Fruit fly (Drosophila melanogaster): ENCODE measurements around the gene CG8043.

CG8043 gene

DNA sequence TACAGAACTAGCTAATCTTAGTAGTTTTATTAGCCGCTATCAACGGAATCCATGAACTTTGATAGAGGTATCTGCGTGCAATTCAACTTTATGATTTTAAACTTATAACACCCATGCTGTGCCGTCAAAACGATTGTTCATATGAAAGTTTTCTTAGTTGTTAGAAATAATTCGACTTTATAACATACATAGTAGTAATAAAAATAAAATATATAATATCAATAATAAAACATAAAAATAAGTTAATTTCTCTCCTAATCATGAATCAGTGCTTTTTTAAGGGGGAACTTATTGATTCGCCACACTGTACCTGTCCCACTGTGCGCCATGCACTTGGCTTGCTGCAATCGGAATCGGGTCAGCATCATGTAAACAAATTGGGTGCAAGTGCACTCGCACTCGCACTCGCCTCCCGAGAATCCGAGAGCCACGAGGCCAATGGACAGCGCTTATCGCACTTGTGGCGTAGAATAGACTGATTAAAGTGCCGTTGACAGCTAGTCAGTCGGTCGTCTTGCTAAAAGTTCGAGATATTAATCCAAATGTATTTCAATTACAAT is 35.3 kb downstream of the CG8043 start (continued):
- TF ChIP-seq CG12071 (GFP tag; optimal IDR thresholded peaks at IDR 0.05), result no peak
- no peak for TF ChIP-seq Pdp1 (GFP tag; optimal IDR thresholded peaks at IDR 0.05)
- no peak for TF ChIP-seq Hmr (GFP tag; optimal IDR thresholded peaks at IDR 0.05)
- no peak for TF ChIP-seq Myb (GFP tag; optimal IDR thresholded peaks at IDR 0.05)
- peak; percentile 37; the same call in 1 of the 3 replicates for TF ChIP-seq row (GFP tag; IDR thresholded peaks at IDR 0.05)
- no peak for TF ChIP-seq E2f2 (GFP tag; IDR thresholded peaks at IDR 0.05)
- TF ChIP-seq zen2 (GFP tag; IDR thresholded peaks at IDR 0.05; ENCODE audit: partially characterized antibody), result no peak
- TF ChIP-seq HmgD (GFP tag; optimal IDR thresholded peaks at IDR 0.05), result no peak
- TF ChIP-seq CG9876 (GFP tag; optimal IDR thresholded peaks at IDR 0.05), result no peak
- no peak for TF ChIP-seq CG2116 (GFP tag; optimal IDR thresholded peaks at IDR 0.05)
- no peak for TF ChIP-seq gce (GFP tag; IDR thresholded peaks at IDR 0.05)
- TF ChIP-seq her (GFP tag; optimal IDR thresholded peaks at IDR 0.05), result no peak
- no peak for TF ChIP-seq inv (GFP tag; IDR thresholded peaks at IDR 0.05; ENCODE audit: partially characterized antibody)
- TF ChIP-seq CG16863 (GFP tag; optimal IDR thresholded peaks at IDR 0.05), result no peak
- peak; percentile 29 for TF ChIP-seq nmo (GFP tag; optimal IDR thresholded peaks at IDR 0.05)
- no peak for TF ChIP-seq CTCF (GFP tag; optimal IDR thresholded peaks at IDR 0.05)
- TF ChIP-seq corto (GFP tag; optimal IDR thresholded peaks at IDR 0.05), result no peak
- no peak for TF ChIP-seq grn (GFP tag; optimal IDR thresholded peaks at IDR 0.05)
- no peak for TF ChIP-seq CG16815 (GFP tag; optimal IDR thresholded peaks at IDR 0.05)
- peak in 1 of 2 experiments; percentile 86 for TF ChIP-seq Hr78 (GFP tag; optimal IDR thresholded peaks at IDR 0.05)
- no peak for TF ChIP-seq CG8924 (tag; optimal IDR thresholded peaks at IDR 0.05)
- TF ChIP-seq ara (GFP tag; IDR thresholded peaks at IDR 0.05), result no peak
- TF ChIP-seq CG30403 (GFP tag; optimal IDR thresholded peaks at IDR 0.05), result no peak
- TF ChIP-seq CG17328 (GFP tag; IDR thresholded peaks at IDR 0.05), result peak; percentile 7; the same call in 1 of the 2 replicates
- no peak for TF ChIP-seq GATAe (GFP tag; conservative IDR thresholded peaks at IDR 0.05)
- TF ChIP-seq CG6689 (GFP tag; IDR thresholded peaks at IDR 0.05), result no peak
- no peak for TF ChIP-seq lbe (GFP tag; optimal IDR thresholded peaks at IDR 0.05)
- no peak for TF ChIP-seq tin (GFP tag; optimal IDR thresholded peaks at IDR 0.05)
- no peak for TF ChIP-seq CG1024 (GFP tag; IDR thresholded peaks at IDR 0.05)
- peak; percentile 11 for TF ChIP-seq sug (tag; optimal IDR thresholded peaks at IDR 0.05)
- 0 out of 2 replicates have a peak, but pooled peaks have one; percentile 28 for TF ChIP-seq CG10959 (GFP tag; IDR thresholded peaks at IDR 0.05)
- no peak for TF ChIP-seq CG14014 (GFP tag; IDR thresholded peaks at IDR 0.05)
- TF ChIP-seq fru (optimal IDR thresholded peaks at IDR 0.05), result no peak
- no peak for TF ChIP-seq wdn (GFP tag; IDR thresholded peaks at IDR 0.05)
- no peak for TF ChIP-seq CG31224 (GFP tag; IDR thresholded peaks at IDR 0.05)
- TF ChIP-seq Optix (GFP tag; IDR thresholded peaks at IDR 0.05), result 0 out of 3 replicates have a peak, but pooled peaks have one; percentile 26
- TF ChIP-seq ranshi (GFP tag; IDR thresholded peaks at IDR 0.05), result no peak
- TF ChIP-seq CG30431 (GFP tag; optimal IDR thresholded peaks at IDR 0.05), result no peak
- TF ChIP-seq fu2 (GFP tag; optimal IDR thresholded peaks at IDR 0.05), result no peak
- no peak for TF ChIP-seq Eip74EF (GFP tag; optimal IDR thresholded peaks at IDR 0.05)
- no peak for TF ChIP-seq sima (GFP tag; optimal IDR thresholded peaks at IDR 0.05)
- TF ChIP-seq H15 (GFP tag; IDR thresholded peaks at IDR 0.05), result no peak
- TF ChIP-seq CG15601 (tag; optimal IDR thresholded peaks at IDR 0.05), result peak; percentile 4
- TF ChIP-seq hkb (optimal IDR thresholded peaks at IDR 0.05), result no peak
- peak; percentile 52; the same call in 1 of the 2 replicates for TF ChIP-seq hkb (GFP tag; IDR thresholded peaks at IDR 0.05)
- TF ChIP-seq CG11085 (GFP tag; IDR thresholded peaks at IDR 0.05), result no peak
- TF ChIP-seq sr (GFP tag; IDR thresholded peaks at IDR 0.05), result no peak
- no peak for TF ChIP-seq hbn (GFP tag; IDR thresholded peaks at IDR 0.05; ENCODE audit: partially characterized antibody)
- no peak for TF ChIP-seq CG33213 (GFP tag; optimal IDR thresholded peaks at IDR 0.05)
- TF ChIP-seq Rx (GFP tag; IDR thresholded peaks at IDR 0.05), result no peak
- TF ChIP-seq seq (GFP tag; IDR thresholded peaks at IDR 0.05), result no peak
- TF ChIP-seq CG11398 (GFP tag; optimal IDR thresholded peaks at IDR 0.05), result no peak
